Fruit fly (Drosophila melanogaster) whole organism: Measurements from ENCODE around the gene Hmgcr.

Experiments used
- Dll ChIP-seq: fragments of >200 bp; optimal IDR thresholded peaks from 2 replicates; lab custom pipeline; 2017
- pan ChIP-seq: fragments of >200 bp; optimal IDR thresholded peaks from 2 replicates; lab custom pipeline; 2017
- psq ChIP-seq: fragments of >200 bp; optimal IDR thresholded peaks from 2 replicates; lab custom pipeline; 2017
- usp ChIP-seq: fragments of >200 bp; optimal IDR thresholded peaks from 2 replicates; lab custom pipeline; 2017; ENCODE audit warnings: missing biosample characterization, missing genetic modification characterization, mixed read lengths

dm6 chr3R:23760219-23761018 is 27.3 kb downstream of the Hmgcr start, which contains the start of gene SdhD:
- TF ChIP-seq psq (lab: Kevin White, UChicago) (no peak), Dll (lab: Kevin White, UChicago) (no peak), pan (no peak), usp (GFP tag; lab: Kevin White, UChicago) (no peak)
